Worm (Caenorhabditis elegans) whole organism, mixed stage, embryonic: ENCODE results near the gene ccch-1.

Experiments
- nhr-237 ChIP-seq: fragments of 150-350 bp; optimal IDR thresholded peaks from 2 replicates; lab custom pipeline; 2014; ENCODE audit warnings: missing biosample characterization, missing genetic modification characterization
- unc-39 ChIP-seq: fragments of 150-350 bp; optimal IDR thresholded peaks from 2 replicates; lab custom pipeline; 2014; ENCODE audit warnings: missing biosample characterization, missing genetic modification characterization

DNA sequence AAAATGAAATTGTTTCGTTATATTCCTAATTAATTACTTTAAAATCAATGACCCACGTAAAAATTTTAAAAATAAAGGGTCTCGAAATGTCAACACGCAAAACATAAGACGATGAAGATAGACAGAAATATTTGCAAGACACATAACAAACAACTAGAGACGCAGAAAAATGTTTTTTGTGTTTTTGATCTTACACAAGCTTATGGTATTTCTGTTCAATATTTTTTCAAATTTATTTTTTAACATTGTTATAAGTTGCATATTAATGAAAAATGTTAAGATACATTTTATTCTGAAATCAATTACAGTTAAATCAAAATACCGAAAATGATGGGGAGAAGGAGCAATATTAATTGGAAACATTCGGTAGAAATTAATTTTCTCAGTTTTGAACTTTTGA lies 14.2 kb upstream of the ccch-1 start, which contains the start of gene C55A6.3:
- TF ChIP-seq nhr-237 (tag; lab: Kevin White, UChicago) = no peak
- no peak for TF ChIP-seq unc-39 (tag; lab: Kevin White, UChicago)
